Fruit fly (Drosophila melanogaster) whole organism, prepupa: ENCODE results near the gene SPH93.

ENCODE experiments used
- Blimp-1 ChIP-seq: fragments of 200-800 bp; sonication (Bioruptor generic); optimal IDR thresholded peaks from 3 replicates; lab custom pipeline; 2017; ENCODE audit warnings: missing biosample characterization, missing genetic modification characterization, mild to moderate bottlenecking, moderate library complexity, missing genetic modification reagents
- CG10669 ChIP-seq: fragments of 200-800 bp; sonication (Bioruptor generic); optimal IDR thresholded peaks from 3 replicates; lab custom pipeline; 2018; ENCODE audit warnings: missing biosample characterization, mild to moderate bottlenecking, missing genetic modification characterization, moderate library complexity
- CG11902 ChIP-seq: fragments of 200-800 bp; sonication (Bioruptor generic); optimal IDR thresholded peaks from 3 replicates; lab custom pipeline; 2016; ENCODE audit warnings: missing biosample characterization, missing genetic modification characterization
- CG15336 ChIP-seq: fragments of 200-800 bp; sonication (Bioruptor generic); IDR thresholded peaks from 2 replicates; pipeline ENCODE4 v1.3.6; 2022; ENCODE audit warnings: missing biosample characterization, missing genetic modification characterization
- CG16779 ChIP-seq: fragments of 200-800 bp; sonication (Bioruptor generic); optimal IDR thresholded peaks from 3 replicates; lab custom pipeline; 2017; ENCODE audit warnings: missing biosample characterization, mild to moderate bottlenecking, missing genetic modification characterization
- CG31627 ChIP-seq: fragments of 200-800 bp; sonication (Bioruptor generic); optimal IDR thresholded peaks from 3 replicates; lab custom pipeline; 2016; ENCODE audit warnings: missing biosample characterization, missing genetic modification characterization
- CG32006 ChIP-seq: fragments of 200-800 bp; sonication (Bioruptor generic); optimal IDR thresholded peaks from 3 replicates; lab custom pipeline; 2017; ENCODE audit warnings: missing biosample characterization, mild to moderate bottlenecking, missing genetic modification characterization
- CG3919 ChIP-seq: fragments of 200-800 bp; sonication (Bioruptor generic); optimal IDR thresholded peaks from 3 replicates; lab custom pipeline; 2016; ENCODE audit warnings: missing biosample characterization, missing genetic modification characterization
- CG6163 ChIP-seq: fragments of 200-800 bp; sonication (Bioruptor generic); IDR thresholded peaks from 3 replicates; pipeline ENCODE4 v1.3.6; 2022; ENCODE audit warnings: missing biosample characterization, missing genetic modification characterization
- CG6854 ChIP-seq: fragments of 200-800 bp; sonication (Bioruptor generic); optimal IDR thresholded peaks from 2 replicates; lab custom pipeline; 2017; ENCODE audit warnings: missing biosample characterization, mild to moderate bottlenecking, missing genetic modification characterization
- CG8119 ChIP-seq: fragments of 200-800 bp; sonication (Bioruptor generic); IDR thresholded peaks from 3 replicates; pipeline ENCODE4 v1.3.6; 2022; ENCODE audit warnings: missing biosample characterization, missing genetic modification characterization
- CG8632 ChIP-seq: fragments of 200-800 bp; sonication (Bioruptor generic); optimal IDR thresholded peaks from 3 replicates; lab custom pipeline; 2016; ENCODE audit warnings: missing biosample characterization, missing genetic modification characterization
- CG9139 ChIP-seq: fragments of 200-800 bp; sonication (Bioruptor generic); optimal IDR thresholded peaks from 3 replicates; lab custom pipeline; 2017; ENCODE audit warnings: missing biosample characterization, mild to moderate bottlenecking, missing genetic modification characterization
- Ets21C ChIP-seq: fragments of 200-800 bp; sonication (Bioruptor generic); optimal IDR thresholded peaks from 3 replicates; lab custom pipeline; 2016; ENCODE audit warnings: missing biosample characterization, missing genetic modification characterization
- Ets96B ChIP-seq: fragments of 200-800 bp; optimal IDR thresholded peaks from 2 replicates; lab custom pipeline; 2019; ENCODE audit warnings: missing biosample characterization, mild to moderate bottlenecking, missing genetic modification characterization, moderate library complexity
- Hr39 ChIP-seq: fragments of 200-800 bp; sonication (Bioruptor generic); optimal IDR thresholded peaks from 2 replicates; lab custom pipeline; 2016; ENCODE audit warnings: missing biosample characterization, missing genetic modification characterization
- Lpt ChIP-seq: fragments of 200-800 bp; sonication (Bioruptor generic); optimal IDR thresholded peaks from 3 replicates; lab custom pipeline; 2016; ENCODE audit warnings: missing biosample characterization, missing genetic modification characterization
- Met ChIP-seq: fragments of 200-800 bp; sonication (Bioruptor generic); optimal IDR thresholded peaks from 3 replicates; lab custom pipeline; 2016; ENCODE audit warnings: missing biosample characterization, missing genetic modification characterization
- Smox ChIP-seq: fragments of 200-800 bp; sonication (Bioruptor generic); optimal IDR thresholded peaks from 3 replicates; lab custom pipeline; 2016; ENCODE audit warnings: missing biosample characterization, missing genetic modification characterization
- Sox102F ChIP-seq: fragments of 200-800 bp; sonication (Bioruptor generic); optimal IDR thresholded peaks from 2 replicates; lab custom pipeline; 2016; ENCODE audit warnings: missing biosample characterization, mild to moderate bottlenecking, missing genetic modification characterization
- Sox15 ChIP-seq: fragments of 200-800 bp; sonication (Bioruptor generic); optimal IDR thresholded peaks from 3 replicates; lab custom pipeline; 2016; ENCODE audit warnings: missing biosample characterization, missing genetic modification characterization
- achi ChIP-seq: fragments of 200-800 bp; sonication (Bioruptor generic); optimal IDR thresholded peaks from 3 replicates; lab custom pipeline; 2016; ENCODE audit warnings: missing biosample characterization, missing genetic modification characterization
- acj6 ChIP-seq: fragments of 200-800 bp; sonication (Bioruptor generic); optimal IDR thresholded peaks from 3 replicates; lab custom pipeline; 2016; ENCODE audit warnings: missing biosample characterization, missing genetic modification characterization
- dsx ChIP-seq: fragments of 200-800 bp; optimal IDR thresholded peaks from 3 replicates; lab custom pipeline; 2019; ENCODE audit warnings: missing biosample characterization, mild to moderate bottlenecking, missing genetic modification characterization, moderate library complexity; ENCODE audit not compliant: poor library complexity, severe bottlenecking
- esn ChIP-seq: fragments of 200-800 bp; sonication (Bioruptor generic); optimal IDR thresholded peaks from 2 replicates; lab custom pipeline; 2016; ENCODE audit warnings: missing biosample characterization, mild to moderate bottlenecking, missing genetic modification characterization, moderate library complexity
- fd59A ChIP-seq: fragments of 200-800 bp; sonication (Bioruptor generic); optimal IDR thresholded peaks from 2 replicates; lab custom pipeline; 2017; ENCODE audit warnings: missing biosample characterization, mild to moderate bottlenecking, missing genetic modification characterization, missing genetic modification reagents
- fd85E ChIP-seq: fragments of 200-800 bp; sonication (Bioruptor generic); optimal IDR thresholded peaks from 3 replicates; lab custom pipeline; 2016; ENCODE audit warnings: missing biosample characterization, missing genetic modification characterization
- fkh ChIP-seq: fragments of 200-800 bp; sonication (Bioruptor generic); optimal IDR thresholded peaks from 3 replicates; lab custom pipeline; 2017; ENCODE audit warnings: missing biosample characterization, mild to moderate bottlenecking, missing genetic modification characterization, moderate library complexity
- salr ChIP-seq, 2 experiments: fragments of 200-800 bp; sonication (Bioruptor generic); optimal IDR thresholded peaks; 3 replicates each; lab custom pipeline; 2016 to 2018; ENCODE audit warnings: missing biosample characterization in 2 of 2, missing genetic modification characterization in 2 of 2, mild to moderate bottlenecking in 1 of 2
- spab ChIP-seq: fragments of 200-800 bp; sonication (Bioruptor generic); optimal IDR thresholded peaks from 2 replicates; lab custom pipeline; 2017; ENCODE audit warnings: missing biosample characterization, mild to moderate bottlenecking, missing genetic modification characterization, missing genetic modification reagents
- ss ChIP-seq, 2 experiments: fragments of 200-800 bp; sonication (Bioruptor generic); optimal IDR thresholded peaks; 2 replicates in 1 of 2; 3 replicates in 1 of 2; lab custom pipeline; 2017 to 2018; ENCODE audit warnings: mild to moderate bottlenecking in 2 of 2, missing biosample characterization in 2 of 2, missing genetic modification characterization in 2 of 2, moderate library complexity in 1 of 2
- vri ChIP-seq: fragments of 200-800 bp; sonication (Bioruptor generic); optimal IDR thresholded peaks from 3 replicates; lab custom pipeline; 2016; ENCODE audit warnings: missing biosample characterization, mild to moderate bottlenecking, missing genetic modification characterization

SPH93 gene

DNA sequence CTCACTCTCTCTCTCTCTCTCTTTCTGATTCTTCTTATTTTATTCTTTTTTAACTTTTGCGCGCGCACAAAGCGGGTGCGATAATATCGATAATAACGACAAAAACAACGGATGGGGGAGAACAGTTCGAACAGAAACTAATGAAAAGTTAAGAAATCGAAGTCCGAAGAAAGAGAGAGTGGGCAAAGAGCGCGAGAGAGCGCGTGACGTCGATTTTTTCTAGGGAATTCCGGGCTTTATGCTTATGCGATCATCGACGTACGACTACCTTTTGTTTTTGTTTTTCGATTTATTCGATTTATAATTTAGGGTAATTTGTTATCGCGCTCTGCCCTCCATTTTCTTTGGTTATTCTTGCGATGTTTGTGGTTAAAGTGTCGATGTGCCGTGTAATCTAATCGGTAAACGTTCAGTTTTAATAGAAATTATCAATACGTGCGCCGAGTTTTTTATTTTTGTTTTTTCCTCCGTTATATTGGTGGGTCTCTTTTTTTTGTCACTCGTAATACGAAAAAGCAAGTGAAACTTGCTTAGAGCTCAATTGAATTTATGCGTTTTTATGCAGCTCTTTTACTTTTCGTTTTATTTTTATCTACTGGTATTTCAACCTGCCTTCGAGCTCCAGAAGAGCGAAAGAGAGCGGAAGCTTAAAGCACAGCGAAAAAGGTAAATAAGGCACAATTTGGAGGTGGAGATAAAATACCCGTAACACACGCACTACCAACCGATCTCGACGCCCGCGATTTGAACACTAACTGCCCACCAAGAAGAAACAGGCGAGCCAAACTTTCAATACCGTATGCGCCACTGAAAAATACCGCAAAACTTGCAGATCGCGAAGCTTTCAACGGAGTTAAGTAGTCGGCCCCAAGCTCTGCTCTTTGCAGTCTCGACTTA, 5.9 kb downstream of the SPH93 start, which contains the start of gene dl (continued):
- TF ChIP-seq CG6163 (GFP tag; lab: Robert Waterston, UW) = no peak; the same call in 1 of the 3 replicates
- TF ChIP-seq acj6 = peak; percentile 36
- TF ChIP-seq Met (GFP tag; lab: Kevin White, UChicago) = peak; percentile 51
- peak; percentile 53 for TF ChIP-seq Lpt (GFP tag; lab: Kevin White, UChicago)
- TF ChIP-seq fd59A (GFP tag; lab: Kevin White, UChicago) = no peak
- peak; percentile 70 for TF ChIP-seq CG15336
- TF ChIP-seq Ets96B (tag; lab: Kevin White, UChicago) = peak; percentile 36
- TF ChIP-seq spab = peak; percentile 42
- peak; percentile 11 for TF ChIP-seq CG8632 (GFP tag; lab: Kevin White, UChicago)
- TF ChIP-seq ss (GFP tag; optimal IDR thresholded peaks at IDR 0.05; lab: Kevin White, UChicago) = peak in 1 of 2 experiments; percentile 58
- TF ChIP-seq CG9139 = peak; percentile 2
- TF ChIP-seq CG6854 (GFP tag; lab: Kevin White, UChicago) = no peak
- no peak for TF ChIP-seq CG16779 (tag; lab: Kevin White, UChicago)
- peak; percentile 81 for TF ChIP-seq CG8119 (GFP tag; lab: Robert Waterston, UW)
- peak; percentile 36 for TF ChIP-seq esn (GFP tag; lab: Kevin White, UChicago)
- TF ChIP-seq achi (GFP tag; lab: Kevin White, UChicago) = peak; percentile 25
- peak; percentile 43 for TF ChIP-seq CG3919 (GFP tag; lab: Kevin White, UChicago)
- TF ChIP-seq fd85E (GFP tag; lab: Kevin White, UChicago) = no peak
- peak; percentile 9 for TF ChIP-seq Sox102F (GFP tag; lab: Kevin White, UChicago)
- TF ChIP-seq, all 60 proteins: peak for 47

- TF ChIP-seq Smox (GFP tag; lab: Kevin White, UChicago) (no peak), fkh (GFP tag; lab: Kevin White, UChicago) (peak; percentile 74), vri (peak; percentile 30), CG15336 (0 out of 2 replicates have a peak, but pooled peaks have one; percentile 9)
Observed at dm6 chr2L:17448435-17448834, 7.3 kb downstream of the SPH93 start.

DNA sequence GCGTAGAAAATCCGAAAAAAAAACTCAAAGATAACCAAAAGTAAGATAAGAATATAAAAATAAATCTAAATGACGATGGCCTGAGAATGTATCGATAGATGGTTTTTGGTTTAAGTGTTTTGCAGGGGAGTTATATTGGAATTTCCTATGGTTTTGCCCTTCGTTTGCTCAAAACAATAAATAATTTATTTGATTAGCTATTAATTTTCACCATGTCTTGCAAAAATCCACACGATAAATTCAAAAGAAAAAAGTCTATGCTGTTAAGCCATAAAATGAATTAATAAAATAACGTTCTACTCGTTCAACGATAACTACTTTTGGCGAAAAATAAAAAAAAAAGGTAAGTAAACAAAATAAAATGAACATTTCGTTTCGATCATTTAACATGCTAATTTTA, 8.7 kb downstream of the SPH93 start:
- no peak for TF ChIP-seq acj6
- no peak for TF ChIP-seq CG11902

DNA sequence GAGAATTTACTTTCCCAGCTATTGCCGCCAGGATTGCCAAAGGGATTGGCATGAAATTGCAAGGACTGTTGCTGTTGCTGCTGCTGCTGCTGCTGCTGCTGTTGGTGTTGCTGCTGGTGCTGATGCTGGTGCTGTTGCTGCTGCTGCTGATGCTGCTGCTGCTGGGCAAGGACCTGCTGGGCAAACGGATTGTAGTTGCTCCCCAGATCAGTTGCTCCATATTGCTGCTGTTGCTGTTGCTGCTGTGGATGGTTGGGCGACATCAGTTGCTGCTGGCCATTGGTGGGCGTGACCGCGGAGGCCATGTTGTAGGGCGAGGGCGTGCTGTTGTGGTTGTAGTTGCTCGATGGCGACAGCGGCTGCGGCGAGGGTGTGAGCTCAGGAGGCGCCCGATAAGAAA, 18.1 kb downstream of the SPH93 start:
- TF ChIP-seq Ets21C (GFP tag; lab: Kevin White, UChicago) (no peak), Sox15 (GFP tag; lab: Kevin White, UChicago) (no peak), Lpt (GFP tag; lab: Kevin White, UChicago) (no peak), Blimp-1 (GFP tag; lab: Kevin White, UChicago) (no peak), CG10669 (GFP tag; lab: Kevin White, UChicago) (no peak), CG3919 (GFP tag; lab: Kevin White, UChicago) (no peak), CG31627 (GFP tag; lab: Kevin White, UChicago) (no peak), achi (GFP tag; lab: Kevin White, UChicago) (no peak), salr (GFP tag; optimal IDR thresholded peaks at IDR 0.05; lab: Kevin White, UChicago) (no peak), Hr39 (GFP tag; lab: Kevin White, UChicago) (no peak), dsx (no peak), CG32006 (GFP tag; lab: Kevin White, UChicago) (no peak)
